Fruit fly (Drosophila melanogaster) S2 (cell line): ENCODE data around the gene Atg18a.

Source experiments
- CG8478 ChIP-seq: fragments of >200 bp; optimal IDR thresholded peaks from 2 replicates; lab custom pipeline; 2018
- CTCF ChIP-seq, 2 experiments: fragments of >200 bp; optimal IDR thresholded peaks; 2 replicates each; lab custom pipeline; 2018

- TF ChIP-seq CTCF (optimal IDR thresholded peaks at IDR 0.05; lab: Kevin White, UChicago) (no peak), CG8478 (no peak)
Observed at dm6 chr3L:8218883-8219282, 32.2 kb downstream of the Atg18a start, which contains the start of gene CG13674.
